Fruit fly (Drosophila melanogaster): ENCODE measurements around the gene CG42541.

DNA sequence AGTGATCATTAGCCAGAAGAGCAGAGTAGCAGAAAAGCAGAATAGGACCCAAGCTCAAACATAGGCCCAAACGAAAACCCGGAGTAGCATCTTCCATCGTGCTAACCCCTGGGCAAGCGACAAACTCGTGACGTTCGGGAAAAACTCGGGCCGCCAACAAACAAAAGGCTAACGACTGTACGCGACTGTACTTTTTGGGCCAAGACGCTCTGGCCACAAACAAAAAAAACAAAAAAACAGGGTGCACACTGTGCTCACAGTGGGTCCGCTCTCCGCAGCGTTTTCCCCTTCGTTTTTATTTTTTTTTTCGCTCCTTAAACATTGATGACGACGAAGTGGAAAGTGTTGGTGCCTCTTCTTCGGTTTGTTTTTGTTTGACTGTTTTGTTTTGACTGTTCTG is 87.5 kb downstream of the CG42541 start:
- TF ChIP-seq Jra (GFP tag; optimal IDR thresholded peaks at IDR 0.05) = no peak
- no peak for TF ChIP-seq Rel (GFP tag; optimal IDR thresholded peaks at IDR 0.05)
- no peak for TF ChIP-seq Rel (tag; optimal IDR thresholded peaks at IDR 0.05)
- TF ChIP-seq psq (GFP tag; optimal IDR thresholded peaks at IDR 0.05) = no peak
- TF ChIP-seq Dfd (GFP tag; optimal IDR thresholded peaks at IDR 0.05) = no peak
- no peak for TF ChIP-seq usp (GFP tag; optimal IDR thresholded peaks at IDR 0.05)
- TF ChIP-seq Abd-B (GFP tag; optimal IDR thresholded peaks at IDR 0.05) = no peak
- TF ChIP-seq h (GFP tag; optimal IDR thresholded peaks at IDR 0.05) = no peak
- TF ChIP-seq ey (GFP tag; optimal IDR thresholded peaks at IDR 0.05) = no peak
- no peak for TF ChIP-seq jim (GFP tag; optimal IDR thresholded peaks at IDR 0.05)
- no peak for TF ChIP-seq Hnf4 (GFP tag; optimal IDR thresholded peaks at IDR 0.05)
- no peak for TF ChIP-seq lola (GFP tag; optimal IDR thresholded peaks at IDR 0.05)

Measured in whole organism, wandering third instar larva.